Fruit fly (Drosophila melanogaster): ENCODE results near the gene Fim.

Fim gene

DNA sequence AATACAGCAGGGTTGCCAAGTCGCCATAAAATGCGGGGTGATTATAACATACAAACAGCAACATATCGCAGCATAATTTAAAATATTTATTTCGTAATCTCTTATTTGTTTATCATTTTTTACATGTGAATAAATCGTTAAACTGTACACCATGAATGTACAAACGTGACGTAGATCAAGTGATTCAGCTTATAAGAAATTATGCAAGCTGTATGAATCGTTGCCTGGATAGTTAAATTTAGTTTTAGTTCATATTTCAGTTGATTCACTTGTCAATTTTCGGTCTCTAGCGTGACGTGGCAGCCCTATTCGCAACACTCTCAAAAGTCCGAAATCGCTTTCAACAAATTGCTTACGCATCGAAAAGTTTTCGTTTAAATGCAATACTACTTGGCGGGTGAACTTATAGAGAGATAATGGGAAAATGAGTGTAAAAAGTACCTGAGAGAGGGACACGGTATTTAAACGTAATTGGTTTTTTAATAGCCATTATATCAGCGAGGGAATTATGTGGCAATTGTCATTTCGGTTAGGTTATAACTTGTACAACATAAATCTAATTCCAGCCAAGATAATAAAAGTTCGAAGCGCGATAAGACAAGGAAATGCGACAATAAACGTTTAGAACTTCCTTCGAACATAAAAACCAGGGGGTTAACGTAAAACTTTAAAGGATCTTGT lies 9.5 kb downstream of the Fim start (continued):
- TF ChIP-seq so (GFP tag; IDR thresholded peaks at IDR 0.05) (peak; percentile 10; the same call in 1 of the 3 replicates), CG33557 (GFP tag; optimal IDR thresholded peaks at IDR 0.05) (no peak), CG12219 (GFP tag; optimal IDR thresholded peaks at IDR 0.05) (peak; percentile 73), CG10274 (GFP tag; optimal IDR thresholded peaks at IDR 0.05) (peak; percentile 59), otp (GFP tag; IDR thresholded peaks at IDR 0.05) (no peak), CG5245 (GFP tag; optimal IDR thresholded peaks at IDR 0.05) (peak; percentile 29), CG17186 (GFP tag; optimal IDR thresholded peaks at IDR 0.05) (no peak), tio (GFP tag; optimal IDR thresholded peaks at IDR 0.05) (peak; percentile 50), her (GFP tag; optimal IDR thresholded peaks at IDR 0.05) (peak; percentile 15), Vsx1 (GFP tag; optimal IDR thresholded peaks at IDR 0.05) (peak; percentile 1), row (GFP tag; IDR thresholded peaks at IDR 0.05) (peak; percentile 79), chinmo (GFP tag; IDR thresholded peaks at IDR 0.05; ENCODE audit: partially characterized antibody) (no peak), CG12659 (GFP tag; optimal IDR thresholded peaks at IDR 0.05) (peak; percentile 77), Jarid2 (GFP tag; optimal IDR thresholded peaks at IDR 0.05) (no peak), CG15514 (GFP tag; optimal IDR thresholded peaks at IDR 0.05) (peak; percentile 53), fd96Cb (tag; optimal IDR thresholded peaks at IDR 0.05) (peak; percentile 68), klu (GFP tag; IDR thresholded peaks at IDR 0.05) (no peak; the same call in 1 of the 2 replicates), Max (GFP tag; optimal IDR thresholded peaks at IDR 0.05) (peak; percentile 48), CG2875 (GFP tag; optimal IDR thresholded peaks at IDR 0.05) (peak; percentile 44), bigmax (GFP tag; optimal IDR thresholded peaks at IDR 0.05) (no peak), CG18262 (tag; optimal IDR thresholded peaks at IDR 0.05) (peak; percentile 61), Scr (GFP tag; IDR thresholded peaks at IDR 0.05; ENCODE audit: partially characterized antibody) (no peak), dmrt99B (tag; optimal IDR thresholded peaks at IDR 0.05) (peak; percentile 85), Eip74EF (GFP tag; optimal IDR thresholded peaks at IDR 0.05) (peak in 1 of 2 experiments; percentile 75), Kr (GFP tag; optimal IDR thresholded peaks at IDR 0.05) (no peak), nmo (GFP tag; optimal IDR thresholded peaks at IDR 0.05) (peak; percentile 77), NC2α (GFP tag; optimal IDR thresholded peaks at IDR 0.05) (no peak), CG9437 (GFP tag; optimal IDR thresholded peaks at IDR 0.05) (peak; percentile 71), CG6765 (GFP tag; optimal IDR thresholded peaks at IDR 0.05) (peak; percentile 34), C15 (GFP tag; IDR thresholded peaks at IDR 0.05) (no peak), Ets97D (GFP tag; optimal IDR thresholded peaks at IDR 0.05) (no peak), Mes4 (GFP tag; optimal IDR thresholded peaks at IDR 0.05) (no peak), gsb (GFP tag; IDR thresholded peaks at IDR 0.05) (peak; percentile 26; the same call in 1 of the 2 replicates), jumu (GFP tag; optimal IDR thresholded peaks at IDR 0.05) (peak; percentile 11), CG4282 (GFP tag; optimal IDR thresholded peaks at IDR 0.05) (no peak), scrt (GFP tag; optimal IDR thresholded peaks at IDR 0.05) (peak; percentile 59), CrebB (tag; optimal IDR thresholded peaks at IDR 0.05) (no peak), sim (GFP tag; IDR thresholded peaks at IDR 0.05) (no peak), unc-4 (GFP tag; IDR thresholded peaks at IDR 0.05; ENCODE audit: partially characterized antibody) (no peak), CG13624 (GFP tag; optimal IDR thresholded peaks at IDR 0.05) (no peak), CG4730 (GFP tag; IDR thresholded peaks at IDR 0.05) (no peak), hb (GFP tag; IDR thresholded peaks at IDR 0.05; ENCODE audit: partially characterized antibody) (no peak), yki (optimal IDR thresholded peaks at IDR 0.05) (no peak), sens-2 (GFP tag; IDR thresholded peaks at IDR 0.05) (0 out of 2 replicates have a peak, but pooled peaks have one; percentile 40), ap (GFP tag; IDR thresholded peaks at IDR 0.05) (no peak), CG7987 (GFP tag; optimal IDR thresholded peaks at IDR 0.05) (no peak), Ssrp (tag; optimal IDR thresholded peaks at IDR 0.05) (peak; percentile 64), CG15011 (GFP tag; optimal IDR thresholded peaks at IDR 0.05) (peak; percentile 61), Mrtf (GFP tag; IDR thresholded peaks at IDR 0.05) (no peak)

Measured in whole organism, embryonic.